Fruit fly (Drosophila melanogaster): ENCODE data around the gene Doa.

Doa gene

dm6 chr3R:28847547-28848316, 40.1 kb upstream of the Doa start (continued):
- TF ChIP-seq CG16779 (tag; optimal IDR thresholded peaks at IDR 0.05): no peak
- TF ChIP-seq esn (GFP tag; optimal IDR thresholded peaks at IDR 0.05): peak; percentile 59
- TF ChIP-seq Blimp-1 (GFP tag; optimal IDR thresholded peaks at IDR 0.05): no peak
- TF ChIP-seq Ets21C (GFP tag; optimal IDR thresholded peaks at IDR 0.05): peak; percentile 10
- TF ChIP-seq dsx (GFP tag; optimal IDR thresholded peaks at IDR 0.05; ENCODE audit: poor library complexity, severe bottlenecking): peak; percentile 47
- no peak for TF ChIP-seq Eip93F (GFP tag; optimal IDR thresholded peaks at IDR 0.05)
- peak; percentile 3 for TF ChIP-seq fd59A (GFP tag; optimal IDR thresholded peaks at IDR 0.05)
- TF ChIP-seq CG34406 (GFP tag; optimal IDR thresholded peaks at IDR 0.05): peak; percentile 59
- TF ChIP-seq CG7368 (GFP tag; optimal IDR thresholded peaks at IDR 0.05): peak; percentile 27
- TF ChIP-seq svp (GFP tag): peak; percentile 45
- no peak for TF ChIP-seq CG6276 (GFP tag; optimal IDR thresholded peaks at IDR 0.05)
- TF ChIP-seq dac (GFP tag; optimal IDR thresholded peaks at IDR 0.05): no peak
- peak; percentile 56 for TF ChIP-seq Ets96B (tag; optimal IDR thresholded peaks at IDR 0.05)
- TF ChIP-seq CG3919 (GFP tag; optimal IDR thresholded peaks at IDR 0.05): peak; percentile 55
- TF ChIP-seq topi (GFP tag; optimal IDR thresholded peaks at IDR 0.05): peak; percentile 48
- TF ChIP-seq CG8632 (GFP tag; optimal IDR thresholded peaks at IDR 0.05): peak; percentile 21
- TF ChIP-seq salr (GFP tag; optimal IDR thresholded peaks at IDR 0.05): peak in 1 of 2 experiments; percentile 17
- peak; percentile 17 for TF ChIP-seq Hr39 (GFP tag; optimal IDR thresholded peaks at IDR 0.05)
- no peak for TF ChIP-seq CG4318 (GFP tag; optimal IDR thresholded peaks at IDR 0.05)
- TF ChIP-seq CG11902 (GFP tag; optimal IDR thresholded peaks at IDR 0.05): peak; percentile 36
- TF ChIP-seq CG9139 (GFP tag; optimal IDR thresholded peaks at IDR 0.05): peak; percentile 27
- TF ChIP-seq CG15336 (GFP tag; IDR thresholded peaks at IDR 0.05): no peak
- peak; percentile 57 for TF ChIP-seq CG10631 (GFP tag; optimal IDR thresholded peaks at IDR 0.05)
- no peak for TF ChIP-seq fd85E (GFP tag; optimal IDR thresholded peaks at IDR 0.05)

- TF ChIP-seq svp (GFP tag) (no peak), dac (GFP tag; optimal IDR thresholded peaks at IDR 0.05) (no peak), CG6276 (GFP tag; optimal IDR thresholded peaks at IDR 0.05) (no peak), CG4318 (GFP tag; optimal IDR thresholded peaks at IDR 0.05) (no peak), CG6808 (GFP tag; optimal IDR thresholded peaks at IDR 0.05) (peak; percentile 1), Eip78C (GFP tag) (peak; percentile 56), acj6 (GFP tag; optimal IDR thresholded peaks at IDR 0.05) (no peak), CG3919 (GFP tag; optimal IDR thresholded peaks at IDR 0.05) (no peak), spab (GFP tag; optimal IDR thresholded peaks at IDR 0.05) (no peak), fkh (GFP tag; optimal IDR thresholded peaks at IDR 0.05) (peak; percentile 9), Gug (GFP tag; IDR thresholded peaks at IDR 0.05) (no peak), Blimp-1 (GFP tag; optimal IDR thresholded peaks at IDR 0.05) (no peak), CG1621 (tag; optimal IDR thresholded peaks at IDR 0.05) (no peak), CG8319 (GFP tag; optimal IDR thresholded peaks at IDR 0.05) (peak; percentile 76), Hr39 (GFP tag; optimal IDR thresholded peaks at IDR 0.05) (no peak), CG10669 (GFP tag; optimal IDR thresholded peaks at IDR 0.05) (no peak), Eip75B (GFP tag; optimal IDR thresholded peaks at IDR 0.05) (no peak), ss (GFP tag; optimal IDR thresholded peaks at IDR 0.05) (peak in 1 of 2 experiments; percentile 15), Smox (GFP tag; optimal IDR thresholded peaks at IDR 0.05) (no peak), CG11294 (GFP tag; IDR thresholded peaks at IDR 0.05) (no peak), CG8119 (GFP tag; IDR thresholded peaks at IDR 0.05) (no peak)
Observed at dm6 chr3R:28848693-28849470, 39.0 kb upstream of the Doa start.

All from whole organism, prepupa.